Worm (Caenorhabditis elegans) whole organism, late embryonic: ENCODE measurements around the gene W02H5.19.
"Not testable (repeated sequence)": the region's sequence is repeated elsewhere in the genome, so short reads cannot be mapped to it uniquely, and the experiment has no call there.

ENCODE experiments used
- F13H6.1 ChIP-seq: sonication (generic microtip); optimal IDR thresholded peaks from 2 replicates; lab custom pipeline; 2016; ENCODE audit warnings: missing genetic modification characterization, missing compliant biosample characterization
- K02D7.2 ChIP-seq: sonication (generic microtip); optimal IDR thresholded peaks from 2 replicates; lab custom pipeline; 2017; ENCODE audit warnings: mild to moderate bottlenecking, missing genetic modification characterization, missing compliant biosample characterization
- K09A11.1 ChIP-seq: sonication (generic microtip); optimal IDR thresholded peaks from 2 replicates; lab custom pipeline; 2017; ENCODE audit warnings: antibody characterized with exemption, mild to moderate bottlenecking, missing genetic modification characterization, missing compliant biosample characterization; ENCODE audit not compliant: insufficient read depth
- T23F11.4 ChIP-seq: fragments of 200-800 bp; sonication (Bioruptor generic); optimal IDR thresholded peaks from 2 replicates; lab custom pipeline; 2018; ENCODE audit warnings: mild to moderate bottlenecking, missing genetic modification characterization, missing compliant biosample characterization
- Y22D7AL.16 ChIP-seq: sonication (generic microtip); optimal IDR thresholded peaks from 2 replicates; lab custom pipeline; 2016; ENCODE audit warnings: missing genetic modification characterization, missing compliant biosample characterization
- ahr-1 ChIP-seq: sonication (generic microtip); optimal IDR thresholded peaks from 2 replicates; lab custom pipeline; 2016; ENCODE audit warnings: missing genetic modification characterization, missing compliant biosample characterization
- ama-1 ChIP-seq: fragments of 150-350 bp; optimal IDR thresholded peaks from 2 replicates; lab custom pipeline; 2014
- ceh-14 ChIP-seq: sonication (generic microtip); optimal IDR thresholded peaks from 2 replicates; lab custom pipeline; 2016; ENCODE audit warnings: missing genotype, missing genetic modification characterization, missing compliant biosample characterization
- ceh-18 ChIP-seq: sonication (generic microtip); optimal IDR thresholded peaks from 2 replicates; lab custom pipeline; 2016; ENCODE audit warnings: missing genetic modification characterization, missing compliant biosample characterization
- ceh-19 ChIP-seq: fragments of 200-800 bp; sonication (Bioruptor generic); optimal IDR thresholded peaks from 2 replicates; lab custom pipeline; 2018; ENCODE audit warnings: mild to moderate bottlenecking, missing genetic modification characterization, missing compliant biosample characterization
- ceh-2 ChIP-seq: sonication (generic microtip); optimal IDR thresholded peaks from 2 replicates; lab custom pipeline; 2016; ENCODE audit warnings: missing genotype, missing genetic modification characterization, missing compliant biosample characterization
- ceh-34 ChIP-seq: sonication (generic microtip); optimal IDR thresholded peaks from 2 replicates; lab custom pipeline; 2016; ENCODE audit warnings: mild to moderate bottlenecking, missing genetic modification characterization, missing compliant biosample characterization
- ceh-45 ChIP-seq: fragments of 200-800 bp; sonication (Bioruptor generic); IDR thresholded peaks from 2 replicates; pipeline ENCODE4 v1.3.6; 2022; ENCODE audit warnings: missing genetic modification reagents, missing genetic modification characterization, missing compliant biosample characterization
- ceh-9 ChIP-seq: sonication (generic microtip); optimal IDR thresholded peaks from 2 replicates; lab custom pipeline; 2016; ENCODE audit warnings: mild to moderate bottlenecking, missing genetic modification characterization, inconsistent platforms, missing compliant biosample characterization
- dmd-4 ChIP-seq: sonication (generic microtip); optimal IDR thresholded peaks from 2 replicates; lab custom pipeline; 2016; ENCODE audit warnings: borderline replicate concordance, missing genetic modification characterization, missing compliant biosample characterization
- dve-1 ChIP-seq: sonication (generic microtip); optimal IDR thresholded peaks from 2 replicates; lab custom pipeline; 2017; ENCODE audit warnings: antibody characterized with exemption, mild to moderate bottlenecking, missing genetic modification characterization, missing compliant biosample characterization
- elt-4 ChIP-seq: sonication (generic microtip); optimal IDR thresholded peaks from 2 replicates; lab custom pipeline; 2016; ENCODE audit warnings: missing genetic modification characterization, missing compliant biosample characterization
- eyg-1 ChIP-seq: sonication (generic microtip); optimal IDR thresholded peaks from 2 replicates; lab custom pipeline; 2016; ENCODE audit warnings: missing genotype, missing genetic modification characterization, missing compliant biosample characterization
- fkh-10 ChIP-seq: fragments of 150-350 bp; optimal IDR thresholded peaks from 2 replicates; lab custom pipeline; 2014; ENCODE audit warnings: missing biosample characterization, missing genetic modification reagents, missing genetic modification characterization
- fkh-6 ChIP-seq: sonication (generic microtip); optimal IDR thresholded peaks from 2 replicates; lab custom pipeline; 2016; ENCODE audit warnings: missing genetic modification characterization, missing compliant biosample characterization
- hlh-6 ChIP-seq: sonication (generic microtip); optimal IDR thresholded peaks from 2 replicates; lab custom pipeline; 2016; ENCODE audit warnings: missing genotype, missing genetic modification characterization, missing compliant biosample characterization
- nhr-232 ChIP-seq: sonication (generic microtip); optimal IDR thresholded peaks from 2 replicates; lab custom pipeline; 2016; ENCODE audit warnings: missing genetic modification characterization, missing compliant biosample characterization
- npax-4 ChIP-seq: sonication (generic microtip); optimal IDR thresholded peaks from 2 replicates; lab custom pipeline; 2016; ENCODE audit warnings: missing genetic modification characterization, missing compliant biosample characterization
- odd-2 ChIP-seq: sonication (generic microtip); optimal IDR thresholded peaks from 2 replicates; lab custom pipeline; 2017; ENCODE audit warnings: antibody characterized with exemption, mild to moderate bottlenecking, missing genetic modification characterization, missing compliant biosample characterization
- pag-3 ChIP-seq: sonication (generic microtip); optimal IDR thresholded peaks from 2 replicates; lab custom pipeline; 2016; ENCODE audit warnings: missing compliant biosample characterization, missing genetic modification characterization, borderline replicate concordance
- pat-9 ChIP-seq: fragments of 200-800 bp; sonication (Bioruptor generic); optimal IDR thresholded peaks from 2 replicates; lab custom pipeline; 2018; ENCODE audit warnings: mild to moderate bottlenecking, missing genetic modification characterization, moderate library complexity, missing compliant biosample characterization
- pha-2 ChIP-seq: sonication (generic microtip); optimal IDR thresholded peaks from 2 replicates; lab custom pipeline; 2017; ENCODE audit warnings: mild to moderate bottlenecking, missing genetic modification characterization, missing compliant biosample characterization
- pqm-1 ChIP-seq: sonication (generic microtip); optimal IDR thresholded peaks from 2 replicates; lab custom pipeline; 2016; ENCODE audit warnings: missing genetic modification characterization, missing compliant biosample characterization
- ref-2 ChIP-seq: sonication (generic microtip); optimal IDR thresholded peaks from 2 replicates; lab custom pipeline; 2016; ENCODE audit warnings: missing genetic modification characterization, missing compliant biosample characterization
- rnt-1 ChIP-seq: sonication (generic microtip); optimal IDR thresholded peaks from 2 replicates; lab custom pipeline; 2016; ENCODE audit warnings: missing genetic modification characterization, missing compliant biosample characterization
- sox-2 ChIP-seq: fragments of 200-800 bp; sonication (Bioruptor generic); IDR thresholded peaks from 2 replicates; pipeline ENCODE4 v1.3.6; 2022; ENCODE audit warnings: missing genetic modification reagents, missing genetic modification characterization, missing compliant biosample characterization
- sox-4 ChIP-seq: sonication (generic microtip); optimal IDR thresholded peaks from 2 replicates; lab custom pipeline; 2017; ENCODE audit warnings: mild to moderate bottlenecking, missing genetic modification characterization, inconsistent platforms, missing compliant biosample characterization
- syd-9 ChIP-seq: sonication (generic microtip); optimal IDR thresholded peaks from 2 replicates; lab custom pipeline; 2016; ENCODE audit warnings: mild to moderate bottlenecking, missing genetic modification characterization, moderate library complexity, missing compliant biosample characterization
- tbx-2 ChIP-seq: sonication (generic microtip); optimal IDR thresholded peaks from 2 replicates; lab custom pipeline; 2016; ENCODE audit warnings: missing genetic modification characterization, missing compliant biosample characterization
- ttx-3 ChIP-seq: sonication (generic microtip); optimal IDR thresholded peaks from 2 replicates; lab custom pipeline; 2016; ENCODE audit warnings: missing genetic modification reagents, missing genetic modification characterization, missing compliant biosample characterization
- unc-42 ChIP-seq: sonication (generic microtip); optimal IDR thresholded peaks from 2 replicates; lab custom pipeline; 2016; ENCODE audit warnings: missing genotype, missing genetic modification characterization, missing compliant biosample characterization
- unc-55 ChIP-seq: sonication (generic microtip); optimal IDR thresholded peaks from 2 replicates; lab custom pipeline; 2017; ENCODE audit warnings: missing biosample characterization, missing genetic modification reagents, missing genetic modification characterization
- unc-86 ChIP-seq: sonication (generic microtip); optimal IDR thresholded peaks from 2 replicates; lab custom pipeline; 2016; ENCODE audit warnings: missing genetic modification characterization, missing compliant biosample characterization

Gene W02H5.19

ce11 chrV:2623765-2624164 is 14.9 kb upstream of the W02H5.19 start:
- no peak for TF ChIP-seq T23F11.4 (GFP tag; lab: Kevin White, UChicago)
- TF ChIP-seq ceh-45 (GFP tag; lab: Robert Waterston, UW) = no peak
- TF ChIP-seq pqm-1 (tag; lab: Kevin White, UChicago) = no peak
- TF ChIP-seq nhr-232 = no peak
- no peak for TF ChIP-seq ama-1 (lab: Kevin White, UChicago)
- no peak for TF ChIP-seq syd-9 (tag; lab: Kevin White, UChicago)
- TF ChIP-seq unc-42 (tag; lab: Kevin White, UChicago) = no peak
- TF ChIP-seq hlh-6 (tag; lab: Kevin White, UChicago) = no peak
- TF ChIP-seq sox-2 (GFP tag; lab: Robert Waterston, UW) = no peak

ce11 chrV:2625360-2625759 is 13.3 kb upstream of the W02H5.19 start, which contains the start of gene sknr-1:
sknr-1 (minus strand) TSS chrV:2625460.
- not testable (repeated sequence) for TF ChIP-seq F13H6.1, odd-2, ref-2 (tag; lab: Kevin White, UChicago)

- no peak for TF ChIP-seq Y22D7AL.16 (tag; lab: Kevin White, UChicago)
- no peak for TF ChIP-seq K02D7.2 (tag; lab: Kevin White, UChicago)
- no peak for TF ChIP-seq pqm-1 (tag; lab: Kevin White, UChicago)
- no peak for TF ChIP-seq rnt-1 (tag; lab: Kevin White, UChicago)
- no peak for TF ChIP-seq ceh-14 (tag; lab: Kevin White, UChicago)
- no peak for TF ChIP-seq tbx-2
- no peak for TF ChIP-seq pag-3 (tag; lab: Kevin White, UChicago)
- no peak for TF ChIP-seq elt-4 (tag; lab: Kevin White, UChicago)
- TF ChIP-seq unc-86 = no peak
- TF ChIP-seq eyg-1 (tag; lab: Kevin White, UChicago) = no peak
- no peak for TF ChIP-seq sox-2 (GFP tag; lab: Robert Waterston, UW)
These were observed 345 bp downstream of the W02H5.19 start, which contains the start of gene W02H5.2 for ce11 chrV:2639035-2639434. W02H5.2 (plus strand) TSS chrV:2639335.

ce11 chrV:2639506-2639905 is 816 bp downstream of the W02H5.19 start:
- TF ChIP-seq odd-2 (tag; lab: Kevin White, UChicago) (no peak), ahr-1 (no peak), dve-1 (tag; lab: Kevin White, UChicago) (no peak), ceh-34 (tag; lab: Kevin White, UChicago) (no peak), fkh-6 (tag; lab: Kevin White, UChicago) (no peak), sox-4 (tag; lab: Kevin White, UChicago) (no peak), dmd-4 (tag; lab: Kevin White, UChicago) (no peak), npax-4 (tag; lab: Kevin White, UChicago) (no peak), ttx-3 (tag; lab: Kevin White, UChicago) (no peak), ceh-19 (GFP tag; lab: Kevin White, UChicago) (no peak)

ce11 chrV:2646067-2646466 is 7.4 kb downstream of the W02H5.19 start:
- TF ChIP-seq ceh-9 (no peak), unc-55 (GFP tag; lab: Kevin White, UChicago) (no peak), pat-9 (tag; lab: Kevin White, UChicago) (no peak), elt-4 (tag; lab: Kevin White, UChicago) (no peak), K09A11.1 (tag; lab: Kevin White, UChicago) (no peak), pha-2 (tag; lab: Kevin White, UChicago) (no peak), ceh-18 (tag; lab: Kevin White, UChicago) (no peak), sox-4 (tag; lab: Kevin White, UChicago) (no peak), fkh-10 (GFP tag; lab: Kevin White, UChicago) (no peak), ceh-19 (GFP tag; lab: Kevin White, UChicago) (no peak), ceh-2 (tag; lab: Kevin White, UChicago) (no peak)
